Worm (Caenorhabditis elegans): ENCODE results near the gene F46C3.2.

ce11 chrX:11466444-11467319 lies 48.1 kb upstream of the F46C3.2 start:
- TF ChIP-seq lin-11 (tag; optimal IDR thresholded peaks at IDR 0.05) (no peak), ttx-3 (tag; optimal IDR thresholded peaks at IDR 0.05) (no peak), nfya-1 (tag; optimal IDR thresholded peaks at IDR 0.05) (no peak), sdc-2 (tag; optimal IDR thresholded peaks at IDR 0.05) (no peak), tbx-7 (tag; optimal IDR thresholded peaks at IDR 0.05) (no peak), ama-1 (optimal IDR thresholded peaks at IDR 0.05) (no peak)

Measured in whole organism, late embryonic.